Worm (Caenorhabditis elegans) whole organism, L3 larva: ENCODE data around the gene F19B10.3.

ENCODE experiments used
- aly-2 ChIP-seq: fragments of 150-350 bp; optimal IDR thresholded peaks from 2 replicates; lab custom pipeline; 2014; ENCODE audit warnings: missing biosample characterization, missing genetic modification characterization
- elt-2 ChIP-seq: sonication (generic microtip); optimal IDR thresholded peaks from 2 replicates; lab custom pipeline; 2016; ENCODE audit warnings: missing genetic modification reagents, mild to moderate bottlenecking, missing genetic modification characterization, missing compliant biosample characterization
- jun-1 ChIP-seq: fragments of 150-350 bp; optimal IDR thresholded peaks from 2 replicates; lab custom pipeline; 2014; ENCODE audit warnings: missing biosample characterization, missing genetic modification reagents, missing genetic modification characterization
- nhr-11 ChIP-seq: fragments of 150-350 bp; optimal IDR thresholded peaks from 2 replicates; lab custom pipeline; 2014; ENCODE audit warnings: missing biosample characterization, missing genetic modification characterization
- nhr-43 ChIP-seq: sonication (generic microtip); optimal IDR thresholded peaks from 2 replicates; lab custom pipeline; 2016; ENCODE audit warnings: mild to moderate bottlenecking, missing genetic modification characterization, missing compliant biosample characterization; ENCODE audit not compliant: poor library complexity, severe bottlenecking
- snpc-4 ChIP-seq: fragments of 150-350 bp; optimal IDR thresholded peaks from 2 replicates; lab custom pipeline; 2014; ENCODE audit warnings: missing biosample characterization, missing genetic modification characterization
- unc-39 ChIP-seq: sonication (generic microtip); optimal IDR thresholded peaks from 4 replicates; lab custom pipeline; 2017; ENCODE audit warnings: missing biosample characterization, missing genetic modification characterization
- ztf-4 ChIP-seq: fragments of 150-350 bp; optimal IDR thresholded peaks from 2 replicates; lab custom pipeline; 2014; ENCODE audit warnings: missing biosample characterization, missing genetic modification characterization

- TF ChIP-seq nhr-43 (tag; lab: Kevin White, UChicago) (no peak), elt-2 (tag; lab: Kevin White, UChicago) (no peak), unc-39 (tag; lab: Kevin White, UChicago) (no peak), jun-1 (tag; lab: Kevin White, UChicago) (no peak), snpc-4 (tag; lab: Kevin White, UChicago) (no peak), aly-2 (tag; lab: Kevin White, UChicago) (no peak), nhr-11 (no peak), ztf-4 (tag; lab: Kevin White, UChicago) (no peak)
These were observed 40.8 kb downstream of the F19B10.3 start, which contains the start of gene srx-108 for ce11 chrII:3705320-3705719.
